Worm (Caenorhabditis elegans) whole organism, L4/young adult: ENCODE measurements around the gene T01G5.8.

Experiments
- W03F9.2 ChIP-seq: fragments of 150-350 bp; optimal IDR thresholded peaks from 2 replicates; lab custom pipeline; 2014; ENCODE audit warnings: missing biosample characterization, missing genetic modification characterization
- dao-5 ChIP-seq: sonication (generic microtip); optimal IDR thresholded peaks from 2 replicates; lab custom pipeline; 2016; ENCODE audit warnings: missing genotype, missing genetic modification characterization, moderate library complexity, missing compliant biosample characterization

- TF ChIP-seq dao-5: no peak
- TF ChIP-seq W03F9.2 (tag; lab: Kevin White, UChicago): no peak
Measured at ce11 chrV:15094749-15095148, 21.3 kb upstream of the T01G5.8 start, which contains the start of gene srx-78.
